Fruit fly (Drosophila melanogaster) whole organism, embryonic: ENCODE measurements around the gene niki.

ENCODE experiments used
- B-H2 ChIP-seq: fragments of 200-800 bp; sonication (Bioruptor generic); optimal IDR thresholded peaks from 2 replicates; lab custom pipeline; 2018; ENCODE audit warnings: missing biosample characterization, mild to moderate bottlenecking, missing genetic modification characterization
- CG10654 ChIP-seq: fragments of 200-800 bp; sonication (Bioruptor generic); optimal IDR thresholded peaks from 2 replicates; lab custom pipeline; 2016; ENCODE audit warnings: missing biosample characterization, missing genetic modification characterization
- CG13424 ChIP-seq: fragments of 200-800 bp; sonication (Bioruptor generic); optimal IDR thresholded peaks from 2 replicates; lab custom pipeline; 2019; ENCODE audit warnings: missing biosample characterization, mild to moderate bottlenecking, missing genetic modification characterization, moderate library complexity
- CG14710 ChIP-seq: fragments of 200-800 bp; sonication (Bioruptor generic); optimal IDR thresholded peaks from 3 replicates; lab custom pipeline; 2019; ENCODE audit warnings: missing biosample characterization, mild to moderate bottlenecking, missing genetic modification characterization, moderate library complexity
- CG15269 ChIP-seq: fragments of 200-800 bp; sonication (Bioruptor generic); optimal IDR thresholded peaks from 2 replicates; lab custom pipeline; 2018; ENCODE audit warnings: missing biosample characterization, mild to moderate bottlenecking, missing genetic modification characterization, moderate library complexity
- CG17612 ChIP-seq: fragments of 200-800 bp; sonication (Bioruptor generic); IDR thresholded peaks from 2 replicates; pipeline ENCODE4 v1.3.6; 2022; ENCODE audit warnings: missing biosample characterization, missing genetic modification characterization
- CG1832 ChIP-seq: fragments of 200-800 bp; sonication (Bioruptor generic); optimal IDR thresholded peaks from 2 replicates; lab custom pipeline; 2017; ENCODE audit warnings: missing biosample characterization, mild to moderate bottlenecking, missing genetic modification characterization, inconsistent platforms
- CG18619 ChIP-seq: fragments of 200-800 bp; sonication (Bioruptor generic); optimal IDR thresholded peaks from 3 replicates; lab custom pipeline; 2017; ENCODE audit warnings: missing biosample characterization, mild to moderate bottlenecking, missing genetic modification characterization
- CG2116 ChIP-seq: fragments of 200-800 bp; sonication (Bioruptor generic); optimal IDR thresholded peaks from 3 replicates; lab custom pipeline; 2018; ENCODE audit warnings: missing biosample characterization, mild to moderate bottlenecking, missing genetic modification characterization
- CG2129 ChIP-seq: fragments of 200-800 bp; sonication (Bioruptor generic); IDR thresholded peaks from 2 replicates; pipeline ENCODE4 v1.3.6; 2022; ENCODE audit warnings: missing biosample characterization, missing genetic modification characterization; ENCODE audit not compliant: partially characterized antibody
- CG30020 ChIP-seq: fragments of 200-800 bp; optimal IDR thresholded peaks from 2 replicates; lab custom pipeline; 2019; ENCODE audit warnings: missing biosample characterization, mild to moderate bottlenecking, missing genetic modification characterization, moderate library complexity
- CG32767 ChIP-seq: fragments of 200-800 bp; sonication (Bioruptor generic); IDR thresholded peaks from 2 replicates; pipeline ENCODE4 v1.3.6; 2022; ENCODE audit warnings: missing biosample characterization, missing genetic modification characterization
- CG3838 ChIP-seq: fragments of 200-800 bp; sonication (Bioruptor generic); optimal IDR thresholded peaks from 3 replicates; lab custom pipeline; 2016; ENCODE audit warnings: missing biosample characterization, missing genetic modification characterization
- CG4328 ChIP-seq: fragments of 200-800 bp; sonication (Bioruptor generic); optimal IDR thresholded peaks from 3 replicates; lab custom pipeline; 2017; ENCODE audit warnings: missing biosample characterization, missing genetic modification reagents, missing genetic modification characterization
- CG4854 ChIP-seq: fragments of 200-800 bp; sonication (Bioruptor generic); optimal IDR thresholded peaks from 2 replicates; lab custom pipeline; 2016; ENCODE audit warnings: missing biosample characterization, missing genetic modification characterization, inconsistent platforms
- CG5953 ChIP-seq: fragments of 200-800 bp; sonication (Bioruptor generic); IDR thresholded peaks from 2 replicates; pipeline ENCODE4 v1.3.6; 2022; ENCODE audit warnings: missing biosample characterization, missing genetic modification characterization
- CG7745 ChIP-seq: fragments of 200-800 bp; sonication (Bioruptor generic); optimal IDR thresholded peaks from 2 replicates; lab custom pipeline; 2018; ENCODE audit warnings: missing biosample characterization, mild to moderate bottlenecking, missing genetic modification characterization, moderate library complexity
- CG7987 ChIP-seq: fragments of 200-800 bp; sonication (Bioruptor generic); optimal IDR thresholded peaks from 2 replicates; lab custom pipeline; 2018; ENCODE audit warnings: missing biosample characterization, mild to moderate bottlenecking, missing genetic modification characterization, moderate library complexity
- CG8089 ChIP-seq: fragments of 200-800 bp; sonication (Bioruptor generic); optimal IDR thresholded peaks from 3 replicates; lab custom pipeline; 2016; ENCODE audit warnings: missing biosample characterization, missing genetic modification characterization
- CG9876 ChIP-seq: fragments of 200-800 bp; sonication (Bioruptor generic); optimal IDR thresholded peaks from 2 replicates; lab custom pipeline; 2016; ENCODE audit warnings: missing biosample characterization, missing genetic modification characterization
- CTCF ChIP-seq: fragments of 200-800 bp; sonication (Bioruptor generic); optimal IDR thresholded peaks from 2 replicates; lab custom pipeline; 2017; ENCODE audit warnings: missing biosample characterization, mild to moderate bottlenecking, missing genetic modification characterization, moderate library complexity
- Deaf1 ChIP-seq: fragments of 200-800 bp; optimal IDR thresholded peaks from 3 replicates; lab custom pipeline; 2019; ENCODE audit warnings: missing biosample characterization, mild to moderate bottlenecking, missing genetic modification characterization, moderate library complexity
- Fer3 ChIP-seq: fragments of 200-800 bp; sonication (Bioruptor generic); optimal IDR thresholded peaks from 2 replicates; lab custom pipeline; 2018; ENCODE audit warnings: missing biosample characterization, mild to moderate bottlenecking, missing genetic modification characterization, moderate library complexity
- Kr ChIP-seq: fragments of 200-800 bp; sonication (Bioruptor generic); optimal IDR thresholded peaks from 2 replicates; lab custom pipeline; 2017; ENCODE audit warnings: missing biosample characterization, mild to moderate bottlenecking, missing genetic modification characterization
- MBD-R2 ChIP-seq: fragments of 200-800 bp; sonication (Bioruptor generic); IDR thresholded peaks from 2 replicates; pipeline ENCODE4 v1.3.6; 2022; ENCODE audit warnings: missing biosample characterization, missing genetic modification characterization
- NC2β ChIP-seq: fragments of 200-800 bp; sonication (Bioruptor generic); optimal IDR thresholded peaks from 2 replicates; lab custom pipeline; 2016; ENCODE audit warnings: missing biosample characterization, missing genetic modification characterization
- Poxn ChIP-seq: fragments of 200-800 bp; sonication (Bioruptor generic); IDR thresholded peaks from 2 replicates; pipeline ENCODE4 v1.3.6; 2022; ENCODE audit warnings: missing biosample characterization, missing genetic modification characterization
- Taf1 ChIP-seq: fragments of 200-800 bp; sonication (Bioruptor generic); IDR thresholded peaks from 2 replicates; pipeline ENCODE4 v1.3.6; 2022; ENCODE audit warnings: missing biosample characterization, missing genetic modification characterization
- ap ChIP-seq: fragments of 200-800 bp; sonication (Bioruptor generic); IDR thresholded peaks from 2 replicates; pipeline ENCODE4 v1.3.6; 2022; ENCODE audit warnings: missing biosample characterization, missing genetic modification characterization
- bbx ChIP-seq: fragments of 200-800 bp; sonication (Bioruptor generic); IDR thresholded peaks from 2 replicates; pipeline ENCODE4 v1.3.6; 2022; ENCODE audit warnings: missing biosample characterization, missing genetic modification characterization; ENCODE audit not compliant: partially characterized antibody
- cad ChIP-seq: fragments of >200 bp; optimal IDR thresholded peaks from 2 replicates; lab custom pipeline; 2017; ENCODE audit warnings: missing biosample characterization, missing genetic modification characterization
- crp ChIP-seq, 2 experiments: fragments of 200-800 bp; sonication (Bioruptor generic); optimal IDR thresholded peaks; 2 replicates in 1 of 2; 3 replicates in 1 of 2; lab custom pipeline; 2017; ENCODE audit warnings: missing biosample characterization in 2 of 2, missing genetic modification characterization in 2 of 2, mild to moderate bottlenecking in 1 of 2, moderate library complexity in 1 of 2
- cwo ChIP-seq: fragments of 200-800 bp; sonication (Bioruptor generic); optimal IDR thresholded peaks from 3 replicates; lab custom pipeline; 2017; ENCODE audit warnings: missing biosample characterization, missing genetic modification characterization, mild to moderate bottlenecking, moderate library complexity, missing genetic modification reagents
- da ChIP-seq: fragments of 200-800 bp; sonication (Bioruptor generic); optimal IDR thresholded peaks from 2 replicates; lab custom pipeline; 2016; ENCODE audit warnings: missing biosample characterization, missing genetic modification characterization
- disco-r ChIP-seq: fragments of 200-800 bp; sonication (Bioruptor generic); optimal IDR thresholded peaks from 2 replicates; lab custom pipeline; 2016; ENCODE audit warnings: missing biosample characterization, missing genetic modification characterization
- esg ChIP-seq: fragments of 200-800 bp; sonication (Bioruptor generic); conservative IDR thresholded peaks from 2 replicates; pipeline ENCODE4 v1.3.6; 2022; ENCODE audit warnings: missing biosample characterization, missing genetic modification characterization
- ewg ChIP-seq: fragments of 200-800 bp; sonication (Bioruptor generic); optimal IDR thresholded peaks from 3 replicates; lab custom pipeline; 2017; ENCODE audit warnings: mild to moderate bottlenecking, missing biosample characterization, missing genetic modification reagents, missing genetic modification characterization
- fd3F ChIP-seq: fragments of 200-800 bp; sonication (Bioruptor generic); optimal IDR thresholded peaks from 2 replicates; lab custom pipeline; 2018; ENCODE audit warnings: missing biosample characterization, mild to moderate bottlenecking, missing genetic modification characterization, moderate library complexity
- grau ChIP-seq: fragments of 200-800 bp; optimal IDR thresholded peaks from 3 replicates; lab custom pipeline; 2019; ENCODE audit warnings: missing biosample characterization, mild to moderate bottlenecking, missing genetic modification characterization, moderate library complexity
- grn ChIP-seq: fragments of 200-800 bp; sonication (Bioruptor generic); optimal IDR thresholded peaks from 3 replicates; lab custom pipeline; 2017; ENCODE audit warnings: missing biosample characterization, missing genetic modification characterization
- gsb-n ChIP-seq: fragments of 200-800 bp; sonication (Bioruptor generic); optimal IDR thresholded peaks from 3 replicates; lab custom pipeline; 2018; ENCODE audit warnings: missing biosample characterization, mild to moderate bottlenecking, missing genetic modification characterization
- klu ChIP-seq: fragments of 200-800 bp; sonication (Bioruptor generic); IDR thresholded peaks from 2 replicates; pipeline ENCODE4 v1.3.6; 2022; ENCODE audit warnings: missing biosample characterization, missing genetic modification characterization
- odd ChIP-seq: fragments of 200-800 bp; sonication (Bioruptor generic); optimal IDR thresholded peaks from 2 replicates; lab custom pipeline; 2017; ENCODE audit warnings: missing biosample characterization, mild to moderate bottlenecking, missing genetic modification characterization
- onecut ChIP-seq: fragments of 200-800 bp; sonication (Bioruptor generic); IDR thresholded peaks from 2 replicates; pipeline ENCODE4 v1.3.6; 2022; ENCODE audit warnings: missing biosample characterization, missing genetic modification characterization
- schlank ChIP-seq: fragments of 200-800 bp; sonication (Bioruptor generic); optimal IDR thresholded peaks from 2 replicates; lab custom pipeline; 2018; ENCODE audit warnings: missing biosample characterization, mild to moderate bottlenecking, missing genetic modification characterization
- sima ChIP-seq: fragments of 200-800 bp; sonication (Bioruptor generic); optimal IDR thresholded peaks from 2 replicates; lab custom pipeline; 2016; ENCODE audit warnings: missing biosample characterization, missing genetic modification characterization
- sna ChIP-seq: fragments of 200-800 bp; sonication (Bioruptor generic); IDR thresholded peaks from 2 replicates; pipeline ENCODE4 v1.3.6; 2022; ENCODE audit warnings: missing biosample characterization, missing genetic modification characterization; ENCODE audit not compliant: partially characterized antibody
- sob ChIP-seq: fragments of 200-800 bp; sonication (Bioruptor generic); IDR thresholded peaks from 2 replicates; pipeline ENCODE4 v1.3.6; 2022; ENCODE audit warnings: missing biosample characterization, missing genetic modification characterization
- vfl ChIP-seq: fragments of 200-800 bp; sonication (Bioruptor generic); optimal IDR thresholded peaks from 2 replicates; lab custom pipeline; 2016; ENCODE audit warnings: missing biosample characterization, missing genetic modification characterization

niki gene

DNA sequence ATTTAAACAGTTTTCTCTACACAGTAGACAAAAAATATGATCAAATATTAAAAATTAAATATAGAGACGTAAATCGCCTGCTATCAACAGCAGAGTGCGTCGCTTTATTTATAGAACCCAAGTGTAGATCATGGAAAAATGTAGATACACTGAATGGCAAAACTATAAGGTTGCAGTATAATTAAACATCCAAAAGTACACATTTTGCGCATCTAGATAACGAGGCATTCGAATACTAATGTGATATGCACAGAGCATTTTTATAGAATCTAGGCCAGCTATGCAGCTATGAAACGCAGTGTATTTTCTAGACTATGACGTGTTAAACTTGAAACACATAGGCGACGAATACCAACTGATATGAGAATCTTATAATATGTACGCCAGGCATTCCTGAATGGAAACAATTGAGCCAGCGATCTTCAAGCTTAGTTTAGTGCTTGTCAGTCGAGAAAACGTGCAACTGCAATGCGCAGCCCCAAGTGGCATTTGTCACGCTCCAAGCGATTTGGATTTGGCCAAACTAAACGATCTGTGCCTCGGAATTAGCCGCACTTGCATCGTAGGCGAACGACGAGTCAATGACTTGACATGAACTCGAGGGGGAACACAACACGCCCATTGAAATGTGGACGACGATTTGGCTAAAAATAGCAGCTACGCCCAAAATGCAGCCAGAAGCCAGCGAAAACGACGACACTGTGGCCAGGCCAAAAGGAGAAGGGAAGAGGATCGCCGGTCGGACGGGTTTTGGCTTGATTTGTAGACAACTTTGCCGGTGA is 14.4 kb downstream of the niki start (continued):
- TF ChIP-seq NC2β (peak; percentile 73), CG5953 (GFP tag; lab: Robert Waterston, UW) (peak; percentile 91), Poxn (GFP tag; lab: Robert Waterston, UW) (peak; percentile 60; the same call in 1 of the 2 replicates), fd3F (GFP tag; lab: Kevin White, UChicago) (peak; percentile 91), klu (GFP tag; lab: Robert Waterston, UW) (peak; percentile 68), CG15269 (tag; lab: Kevin White, UChicago) (peak; percentile 95), grau (peak; percentile 91), CG13424 (tag; lab: Kevin White, UChicago) (peak; percentile 90), gsb-n (tag; lab: Kevin White, UChicago) (peak; percentile 65), da (peak; percentile 68), grn (GFP tag; lab: Kevin White, UChicago) (peak; percentile 10), CG32767 (peak; percentile 81), CG2116 (GFP tag; lab: Kevin White, UChicago) (peak; percentile 38), CG10654 (peak; percentile 67), Fer3 (tag; lab: Kevin White, UChicago) (peak; percentile 90), CG3838 (GFP tag; lab: Kevin White, UChicago) (peak; percentile 42), ap (GFP tag; lab: Robert Waterston, UW) (peak; percentile 79), CG2129 (GFP tag; lab: Robert Waterston, UW) (no peak), Taf1 (GFP tag; lab: Robert Waterston, UW) (peak; percentile 89), CG8089 (GFP tag; lab: Kevin White, UChicago) (peak; percentile 74), sima (GFP tag; lab: Kevin White, UChicago) (peak; percentile 71), CG4328 (peak; percentile 69), esg (GFP tag; lab: Robert Waterston, UW) (peak; percentile 88), CG1832 (GFP tag; lab: Kevin White, UChicago) (no peak), bbx (no peak), Kr (GFP tag; lab: Kevin White, UChicago) (no peak), CG4854 (GFP tag; lab: Kevin White, UChicago) (peak; percentile 76), vfl (GFP tag; lab: Kevin White, UChicago) (peak; percentile 75), cad (GFP tag; lab: Kevin White, UChicago) (no peak), CG18619 (GFP tag; lab: Kevin White, UChicago) (peak; percentile 86), B-H2 (peak; percentile 80), CG9876 (GFP tag; lab: Kevin White, UChicago) (peak; percentile 50), ewg (GFP tag; lab: Kevin White, UChicago) (peak; percentile 73), MBD-R2 (GFP tag; lab: Robert Waterston, UW) (peak; percentile 68; the same call in 1 of the 2 replicates), schlank (peak; percentile 91), sob (GFP tag; lab: Robert Waterston, UW) (peak; percentile 95), CTCF (peak; percentile 42), onecut (GFP tag; lab: Robert Waterston, UW) (peak; percentile 73), crp (GFP tag; optimal IDR thresholded peaks at IDR 0.05; lab: Kevin White, UChicago) (peak in 1 of 2 experiments; percentile 39), CG30020 (tag; lab: Kevin White, UChicago) (peak; percentile 41), sna (GFP tag; lab: Robert Waterston, UW) (no peak), cwo (GFP tag; lab: Kevin White, UChicago) (peak; percentile 85), disco-r (GFP tag; lab: Kevin White, UChicago) (peak; percentile 54), CG14710 (peak; percentile 58), odd (GFP tag; lab: Kevin White, UChicago) (peak; percentile 81), CG7987 (GFP tag; lab: Kevin White, UChicago) (peak; percentile 82), CG17612 (peak; percentile 68; the same call in 1 of the 2 replicates), Deaf1 (tag; lab: Kevin White, UChicago) (no peak), CG7745 (tag; lab: Kevin White, UChicago) (no peak)
